Worm (Caenorhabditis elegans): Measurements from ENCODE around the gene clec-2.

DNA sequence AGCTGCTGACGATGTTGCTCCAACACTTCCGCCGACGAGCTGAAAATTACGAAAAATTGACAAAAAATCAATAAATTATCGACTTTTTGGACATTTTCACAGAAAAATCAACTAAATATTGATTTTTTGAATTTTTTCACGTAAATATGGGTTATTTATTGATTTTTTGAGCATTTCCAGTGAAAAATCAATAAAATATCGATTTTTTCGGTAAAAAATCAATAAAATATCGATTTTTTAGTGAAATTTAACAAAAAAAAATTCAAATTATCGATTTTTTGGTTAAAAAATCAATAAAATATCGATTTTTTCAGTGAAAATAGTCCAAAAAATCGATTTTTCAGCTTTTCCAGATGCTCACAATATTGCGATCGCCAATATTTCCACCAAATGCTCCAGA is 47.0 kb upstream of the clec-2 start:
- TF ChIP-seq ceh-30 (tag; optimal IDR thresholded peaks at IDR 0.05) (no peak), dve-1 (tag; optimal IDR thresholded peaks at IDR 0.05) (no peak), ceh-19 (GFP tag; optimal IDR thresholded peaks at IDR 0.05) (no peak), hlh-13 (GFP tag; optimal IDR thresholded peaks at IDR 0.05) (no peak), tbx-2 (tag; optimal IDR thresholded peaks at IDR 0.05) (no peak), unc-55 (GFP tag; optimal IDR thresholded peaks at IDR 0.05) (no peak), ama-1 (optimal IDR thresholded peaks at IDR 0.05) (no peak), rnt-1 (tag; optimal IDR thresholded peaks at IDR 0.05) (no peak), sox-4 (tag; optimal IDR thresholded peaks at IDR 0.05) (no peak), ceh-6 (GFP tag; optimal IDR thresholded peaks at IDR 0.05) (no peak), lim-6 (tag; optimal IDR thresholded peaks at IDR 0.05) (no peak), pag-3 (tag; optimal IDR thresholded peaks at IDR 0.05; ENCODE audit: borderline replicate concordance) (no peak), odd-2 (tag; optimal IDR thresholded peaks at IDR 0.05) (no peak), gmeb-2 (tag; optimal IDR thresholded peaks at IDR 0.05) (no peak)
